Worm (Caenorhabditis elegans) whole organism, L1 larva: Measurements from ENCODE around the gene atf-4.

Source experiments
- C34B4.2 ChIP-seq: sonication (generic microtip); optimal IDR thresholded peaks from 2 replicates; lab custom pipeline; 2017; ENCODE audit warnings: mild to moderate bottlenecking, missing genetic modification characterization, missing compliant biosample characterization
- aha-1 ChIP-seq: fragments of 150-350 bp; optimal IDR thresholded peaks from 2 replicates; lab custom pipeline; 2014; ENCODE audit warnings: missing biosample characterization, missing genetic modification characterization
- alr-1 ChIP-seq: fragments of 200-800 bp; sonication (Bioruptor generic); optimal IDR thresholded peaks from 2 replicates; lab custom pipeline; 2018; ENCODE audit warnings: borderline replicate concordance, mild to moderate bottlenecking, missing genetic modification characterization, missing compliant biosample characterization
- ama-1 ChIP-seq: fragments of 150-350 bp; optimal IDR thresholded peaks from 2 replicates; lab custom pipeline; 2014
- blmp-1 ChIP-seq: fragments of 150-350 bp; optimal IDR thresholded peaks from 2 replicates; lab custom pipeline; 2014; ENCODE audit warnings: missing biosample characterization, missing genetic modification characterization
- ceh-8 ChIP-seq: fragments of 200-800 bp; sonication (Bioruptor generic); optimal IDR thresholded peaks from 2 replicates; lab custom pipeline; 2018; ENCODE audit warnings: mild to moderate bottlenecking, missing genetic modification characterization, moderate library complexity, missing compliant biosample characterization
- ceh-82 ChIP-seq, 3 experiments: fragments of 150-350 bp in 1 of 3; sonication (generic microtip) in 2 of 3; optimal IDR thresholded peaks; 2 replicates each; lab custom pipeline; 2014 to 2017; ENCODE audit warnings: missing biosample characterization in 3 of 3, missing genetic modification characterization in 3 of 3
- ceh-90 ChIP-seq: sonication (generic microtip); optimal IDR thresholded peaks from 2 replicates; lab custom pipeline; 2016; ENCODE audit warnings: missing genetic modification characterization, missing compliant biosample characterization
- efl-1 ChIP-seq, 4 experiments: fragments of 150-350 bp; optimal IDR thresholded peaks in 3 of 4; peaks in 1 of 4; 1 replicate in 1 of 4; 2 replicates in 3 of 4; lab custom pipeline; 2014; ENCODE audit warnings: missing biosample characterization in 2 of 4, missing genetic modification characterization in 2 of 4, missing genetic modification reagents in 2 of 4
- efl-3 ChIP-seq: fragments of 200-800 bp; sonication (Bioruptor generic); optimal IDR thresholded peaks from 2 replicates; lab custom pipeline; 2018; ENCODE audit warnings: mild to moderate bottlenecking, missing genetic modification characterization, missing compliant biosample characterization
- egl-13 ChIP-seq: sonication (generic microtip); optimal IDR thresholded peaks from 2 replicates; lab custom pipeline; 2016; ENCODE audit warnings: missing genotype, missing genetic modification reagents, missing genetic modification characterization, missing compliant biosample characterization
- egl-27 ChIP-seq, 2 experiments: fragments of 150-350 bp in 1 of 2; sonication (generic microtip); optimal IDR thresholded peaks; 3 replicates each; lab custom pipeline; 2017 to 2018; ENCODE audit warnings: missing biosample characterization in 2 of 2, missing genetic modification characterization in 2 of 2, missing genetic modification reagents in 2 of 2
- elt-3 ChIP-seq, 6 experiments: fragments of 150-350 bp in 1 of 6; sonication (generic microtip); optimal IDR thresholded peaks; 2 replicates each; lab custom pipeline; 2017 to 2018; ENCODE audit warnings: missing biosample characterization in 6 of 6, missing genetic modification characterization in 6 of 6, inconsistent platforms in 1 of 6
- fkh-10 ChIP-seq: sonication (generic microtip); optimal IDR thresholded peaks from 2 replicates; lab custom pipeline; 2017; ENCODE audit warnings: missing biosample characterization, missing genetic modification reagents, missing genetic modification characterization
- fkh-8 ChIP-seq: sonication (generic microtip); optimal IDR thresholded peaks from 2 replicates; lab custom pipeline; 2016; ENCODE audit warnings: mild to moderate bottlenecking, missing genetic modification characterization, missing compliant biosample characterization
- irx-1 ChIP-seq: sonication (generic microtip); optimal IDR thresholded peaks from 2 replicates; lab custom pipeline; 2016; ENCODE audit warnings: missing genetic modification characterization, missing compliant biosample characterization
- lin-13 ChIP-seq: fragments of 150-350 bp; optimal IDR thresholded peaks from 2 replicates; lab custom pipeline; 2014; ENCODE audit warnings: missing biosample characterization, missing genetic modification reagents, missing genetic modification characterization
- lin-14 ChIP-seq: fragments of 200-800 bp; sonication (Bioruptor generic); optimal IDR thresholded peaks from 2 replicates; lab custom pipeline; 2018; ENCODE audit warnings: mild to moderate bottlenecking, missing genetic modification characterization, moderate library complexity, missing compliant biosample characterization
- lin-35 ChIP-seq, 2 experiments: fragments of 150-350 bp; optimal IDR thresholded peaks; 2 replicates each; lab custom pipeline; 2014; ENCODE audit warnings: missing biosample characterization in 2 of 2, missing genetic modification characterization in 2 of 2, missing genetic modification reagents in 2 of 2
- lin-39 ChIP-seq: fragments of 150-350 bp; optimal IDR thresholded peaks from 2 replicates; lab custom pipeline; 2014; ENCODE audit warnings: missing biosample characterization, missing genetic modification reagents, missing genetic modification characterization
- lir-3 ChIP-seq: sonication (generic microtip); optimal IDR thresholded peaks from 2 replicates; lab custom pipeline; 2016; ENCODE audit warnings: mild to moderate bottlenecking, missing genetic modification characterization, moderate library complexity, missing compliant biosample characterization; ENCODE audit not compliant: poor library complexity
- mab-9 ChIP-seq: fragments of 200-800 bp; sonication (Bioruptor generic); IDR thresholded peaks from 2 replicates; pipeline ENCODE4 v1.3.6; 2022; ENCODE audit warnings: missing genetic modification reagents, missing genetic modification characterization, missing compliant biosample characterization
- nhr-20 ChIP-seq: sonication (generic microtip); optimal IDR thresholded peaks from 2 replicates; lab custom pipeline; 2016; ENCODE audit warnings: mild to moderate bottlenecking, missing genetic modification characterization, missing compliant biosample characterization
- nhr-237 ChIP-seq: fragments of 150-350 bp; optimal IDR thresholded peaks from 2 replicates; lab custom pipeline; 2014; ENCODE audit warnings: missing biosample characterization, missing genetic modification characterization
- nhr-47 ChIP-seq: sonication (generic microtip); optimal IDR thresholded peaks from 2 replicates; lab custom pipeline; 2016; ENCODE audit warnings: mild to moderate bottlenecking, missing genetic modification characterization, moderate library complexity, missing compliant biosample characterization
- nhr-71 ChIP-seq: sonication (generic microtip); optimal IDR thresholded peaks from 2 replicates; lab custom pipeline; 2016; ENCODE audit warnings: mild to moderate bottlenecking, missing genetic modification characterization, moderate library complexity, missing compliant biosample characterization
- nhr-77 ChIP-seq: fragments of 150-350 bp; optimal IDR thresholded peaks from 2 replicates; lab custom pipeline; 2014; ENCODE audit warnings: missing biosample characterization, missing genetic modification characterization
- nhr-84 ChIP-seq: sonication (generic microtip); optimal IDR thresholded peaks from 2 replicates; lab custom pipeline; 2017; ENCODE audit warnings: missing biosample characterization, missing genetic modification characterization
- pag-3 ChIP-seq: sonication (generic microtip); optimal IDR thresholded peaks from 2 replicates; lab custom pipeline; 2017; ENCODE audit warnings: missing genetic modification characterization, mild to moderate bottlenecking, missing compliant biosample characterization, antibody characterized with exemption, borderline replicate concordance; ENCODE audit not compliant: insufficient read depth
- pqm-1 ChIP-seq: sonication (generic microtip); optimal IDR thresholded peaks from 3 replicates; lab custom pipeline; 2017; ENCODE audit warnings: missing biosample characterization, missing genetic modification characterization
- swsn-7 ChIP-seq: sonication (generic microtip); optimal IDR thresholded peaks from 2 replicates; lab custom pipeline; 2016; ENCODE audit warnings: missing genetic modification characterization, missing compliant biosample characterization
- tlp-1 ChIP-seq: fragments of 150-350 bp; optimal IDR thresholded peaks from 2 replicates; lab custom pipeline; 2014; ENCODE audit warnings: missing biosample characterization, missing genetic modification characterization
- unc-130 ChIP-seq: fragments of 150-350 bp; optimal IDR thresholded peaks from 2 replicates; lab custom pipeline; 2017; ENCODE audit warnings: missing biosample characterization, missing genetic modification characterization, inconsistent platforms
- unc-30 ChIP-seq: sonication (generic microtip); optimal IDR thresholded peaks from 2 replicates; lab custom pipeline; 2017; ENCODE audit warnings: missing biosample characterization, missing genetic modification characterization
- unc-86 ChIP-seq: sonication (generic microtip); optimal IDR thresholded peaks from 2 replicates; lab custom pipeline; 2016; ENCODE audit warnings: missing genetic modification characterization, missing compliant biosample characterization
- vab-15 ChIP-seq: sonication (generic microtip); optimal IDR thresholded peaks from 2 replicates; lab custom pipeline; 2017; ENCODE audit warnings: missing genotype, mild to moderate bottlenecking, missing genetic modification characterization, missing compliant biosample characterization
- zip-4 ChIP-seq: fragments of 200-800 bp; sonication (Bioruptor generic); optimal IDR thresholded peaks from 2 replicates; lab custom pipeline; 2018; ENCODE audit warnings: mild to moderate bottlenecking, missing genetic modification characterization, moderate library complexity, missing compliant biosample characterization
- ztf-11 ChIP-seq, 2 experiments: sonication (generic microtip); optimal IDR thresholded peaks; 2 replicates each; lab custom pipeline; 2016 to 2017; ENCODE audit warnings: missing genetic modification characterization in 2 of 2, missing biosample characterization in 1 of 2, missing compliant biosample characterization in 1 of 2
- ztf-4 ChIP-seq: fragments of 150-350 bp; optimal IDR thresholded peaks from 2 replicates; lab custom pipeline; 2014; ENCODE audit warnings: missing biosample characterization, missing genetic modification characterization

The atf-4 gene

ce11 chrX:14841030-14841429 is 30.4 kb upstream of the atf-4 start (continued):
- TF ChIP-seq ceh-90 (no peak), irx-1 (peak; percentile 83), lin-13 (peak; percentile 86), lin-35 (GFP tag; optimal IDR thresholded peaks at IDR 0.05; lab: Kevin White, UChicago) (peak; percentile 82 to 87), ceh-8 (GFP tag; lab: Kevin White, UChicago) (peak; percentile 57), efl-3 (no peak), lir-3 (tag; lab: Kevin White, UChicago) (peak; percentile 80), ceh-82 (tag; optimal IDR thresholded peaks at IDR 0.05; lab: Kevin White, UChicago) (peak; percentile 84 to 92 (median 89)), alr-1 (no peak), elt-3 (tag; optimal IDR thresholded peaks at IDR 0.05; lab: Kevin White, UChicago) (peak in 2 of 6 experiments; percentile 27 to 50), ztf-4 (tag; lab: Kevin White, UChicago) (peak; percentile 78), pqm-1 (tag; lab: Kevin White, UChicago) (no peak), zip-4 (no peak), C34B4.2 (no peak), pag-3 (peak; percentile 15)

- no peak for TF ChIP-seq egl-27 (tag; optimal IDR thresholded peaks at IDR 0.05; lab: Kevin White, UChicago)
- no peak for TF ChIP-seq unc-130 (tag; lab: Kevin White, UChicago)
- TF ChIP-seq lin-14 (GFP tag; lab: Kevin White, UChicago): peak; percentile 39
- TF ChIP-seq nhr-20 (tag; lab: Kevin White, UChicago): no peak
- TF ChIP-seq lin-35 (GFP tag; optimal IDR thresholded peaks at IDR 0.05; lab: Kevin White, UChicago): no peak
- no peak for TF ChIP-seq irx-1
- no peak for TF ChIP-seq ceh-90
- TF ChIP-seq aha-1: no peak
- no peak for TF ChIP-seq lin-39
- TF ChIP-seq nhr-77 (tag; lab: Kevin White, UChicago): no peak
- no peak for TF ChIP-seq tlp-1
- TF ChIP-seq efl-1 (optimal IDR thresholded peaks at IDR 0.05; lab: Kevin White, UChicago): no peak
- TF ChIP-seq efl-1 (GFP tag; optimal IDR thresholded peaks at IDR 0.05 in 1 of 2; lab: Kevin White, UChicago): no peak
- TF ChIP-seq fkh-8 (tag; lab: Kevin White, UChicago): peak; percentile 45
- no peak for TF ChIP-seq lin-13
- TF ChIP-seq swsn-7: peak; percentile 1
- no peak for TF ChIP-seq nhr-237
- TF ChIP-seq nhr-84 (tag; lab: Kevin White, UChicago): no peak
- no peak for TF ChIP-seq ama-1 (lab: Kevin White, UChicago)
- TF ChIP-seq nhr-47 (tag; lab: Kevin White, UChicago): peak; percentile 42
- TF ChIP-seq fkh-10: no peak
- no peak for TF ChIP-seq unc-30
- peak; percentile 73 for TF ChIP-seq unc-86 (tag; lab: Kevin White, UChicago)
- TF ChIP-seq vab-15 (tag; lab: Kevin White, UChicago): no peak
- TF ChIP-seq nhr-71: peak; percentile 43
- TF ChIP-seq blmp-1: no peak
- TF ChIP-seq mab-9 (GFP tag; lab: Robert Waterston, UW): no peak
- TF ChIP-seq, all 84 proteins: peak for 6
Observed at ce11 chrX:14838339-14838738, 27.7 kb upstream of the atf-4 start.

ce11 chrX:14831531-14831930 is 20.9 kb upstream of the atf-4 start, which contains the start of gene dpf-2:
Gene dpf-2, plus strand, starts transcription at chrX:14831831.
- TF ChIP-seq egl-13 (tag; lab: Kevin White, UChicago) (peak; percentile 13), elt-3 (tag; optimal IDR thresholded peaks at IDR 0.05; lab: Kevin White, UChicago) (no peak), ztf-11 (tag; optimal IDR thresholded peaks at IDR 0.05; lab: Kevin White, UChicago) (no peak)
